Fruit fly (Drosophila melanogaster) whole organism, pupa: ENCODE measurements around the gene aqz.

ENCODE experiments used
- CG15710 ChIP-seq: fragments of 200-800 bp; sonication (Bioruptor generic); optimal IDR thresholded peaks from 2 replicates; lab custom pipeline; 2018; ENCODE audit warnings: missing biosample characterization, mild to moderate bottlenecking, missing genetic modification characterization, moderate library complexity
- CG17806 ChIP-seq: fragments of 200-800 bp; sonication (Bioruptor generic); optimal IDR thresholded peaks from 2 replicates; lab custom pipeline; 2018; ENCODE audit warnings: missing biosample characterization, mild to moderate bottlenecking, missing genetic modification characterization, moderate library complexity
- CG32121 ChIP-seq: fragments of 200-800 bp; sonication (Bioruptor generic); IDR thresholded peaks from 2 replicates; pipeline ENCODE4 v1.3.6; 2022; ENCODE audit warnings: missing biosample characterization, missing genetic modification characterization
- CG34367 ChIP-seq: fragments of 200-800 bp; sonication (Bioruptor generic); optimal IDR thresholded peaks from 2 replicates; lab custom pipeline; 2018; ENCODE audit warnings: missing biosample characterization, mild to moderate bottlenecking, missing genetic modification characterization
- CG8159 ChIP-seq: fragments of 200-800 bp; sonication (Bioruptor generic); optimal IDR thresholded peaks from 3 replicates; lab custom pipeline; 2018; ENCODE audit warnings: missing biosample characterization, mild to moderate bottlenecking, missing genetic modification characterization, moderate library complexity
- CG8301 ChIP-seq: fragments of 200-800 bp; sonication (Bioruptor generic); optimal IDR thresholded peaks from 2 replicates; lab custom pipeline; 2018; ENCODE audit warnings: missing biosample characterization, mild to moderate bottlenecking, missing genetic modification characterization
- D1 ChIP-seq: fragments of 200-800 bp; sonication (Bioruptor generic); optimal IDR thresholded peaks from 2 replicates; lab custom pipeline; 2018; ENCODE audit warnings: missing biosample characterization, mild to moderate bottlenecking, missing genetic modification characterization, moderate library complexity
- EcR ChIP-seq: fragments of 200-800 bp; sonication (Bioruptor generic); optimal IDR thresholded peaks from 3 replicates; lab custom pipeline; 2019; ENCODE audit warnings: missing biosample characterization, missing genetic modification characterization, mild to moderate bottlenecking, moderate library complexity, missing genetic modification reagents
- Ets98B ChIP-seq: fragments of 200-800 bp; sonication (Bioruptor generic); IDR thresholded peaks from 2 replicates; pipeline ENCODE4 v1.3.6; 2022; ENCODE audit warnings: missing biosample characterization, missing genetic modification characterization
- Pif1A ChIP-seq: fragments of 200-800 bp; sonication (Bioruptor generic); optimal IDR thresholded peaks from 3 replicates; lab custom pipeline; 2016; ENCODE audit warnings: missing biosample characterization, missing genetic modification characterization
- Pif1B ChIP-seq: fragments of 200-800 bp; sonication (Bioruptor generic); optimal IDR thresholded peaks from 3 replicates; lab custom pipeline; 2016; ENCODE audit warnings: missing biosample characterization, missing genetic modification characterization
- Snoo ChIP-seq: fragments of 200-800 bp; sonication (Bioruptor generic); optimal IDR thresholded peaks from 3 replicates; lab custom pipeline; 2017; ENCODE audit warnings: missing biosample characterization, mild to moderate bottlenecking, missing genetic modification characterization, inconsistent platforms
- fd96Ca ChIP-seq: fragments of 200-800 bp; sonication (Bioruptor generic); IDR thresholded peaks from 3 replicates; pipeline ENCODE4 v1.3.6; 2022; ENCODE audit warnings: missing biosample characterization, missing genetic modification characterization
- rn ChIP-seq: fragments of 200-800 bp; sonication (Bioruptor generic); IDR thresholded peaks from 2 replicates; pipeline ENCODE4 v1.3.6; 2022; ENCODE audit warnings: missing biosample characterization, missing genetic modification characterization

DNA sequence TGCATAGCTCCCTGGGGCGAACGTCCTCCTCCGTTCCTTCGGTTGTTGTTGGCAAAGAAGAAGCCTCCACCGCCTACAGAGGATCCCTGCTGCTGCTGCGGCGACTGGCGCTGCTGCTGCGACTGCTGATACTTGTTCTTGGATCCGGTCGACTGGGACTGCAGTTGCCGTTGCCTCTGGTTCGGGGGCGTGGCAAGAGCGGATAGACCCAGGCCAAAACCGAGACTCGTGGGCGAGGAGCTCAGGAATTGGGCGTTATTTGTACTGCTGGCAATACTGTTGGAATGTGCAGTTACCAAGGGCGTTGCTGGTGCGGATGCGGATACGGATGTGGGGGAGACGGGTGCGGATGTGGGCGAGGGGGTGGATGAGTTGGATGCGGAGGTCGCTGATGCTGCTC is 2.2 kb downstream of the aqz start:
- TF ChIP-seq fd96Ca (no peak), CG8159 (tag; lab: Kevin White, UChicago) (no peak), rn (GFP tag; lab: Robert Waterston, UW) (no peak), CG8301 (tag; lab: Kevin White, UChicago) (no peak), EcR (GFP tag; lab: Kevin White, UChicago) (no peak), CG32121 (GFP tag; lab: Robert Waterston, UW) (no peak), Pif1B (GFP tag; lab: Kevin White, UChicago) (no peak), Pif1A (GFP tag; lab: Kevin White, UChicago) (no peak), CG15710 (tag; lab: Kevin White, UChicago) (no peak), Ets98B (no peak), Snoo (no peak), CG17806 (tag; lab: Kevin White, UChicago) (no peak), D1 (tag; lab: Kevin White, UChicago) (no peak), CG34367 (tag; lab: Kevin White, UChicago) (no peak)
